Worm (Caenorhabditis elegans) whole organism, young adult: Measurements from ENCODE around the gene slc-46A.
"Not testable (repeated sequence)": the region's sequence is repeated elsewhere in the genome, so short reads cannot be mapped to it uniquely, and the experiment has no call there.

Source experiments
- ama-1 ChIP-seq, 3 experiments: fragments of 150-350 bp in 1 of 3; sonication (generic microtip) in 2 of 3; optimal IDR thresholded peaks; 2 replicates each; lab custom pipeline; 2014 to 2018; ENCODE audit warnings: missing biosample characterization in 2 of 3, missing genetic modification characterization in 2 of 3, missing genetic modification reagents in 2 of 3
- ceh-100 ChIP-seq: fragments of 200-800 bp; sonication (Bioruptor generic); IDR thresholded peaks from 2 replicates; pipeline ENCODE4 v1.3.6; 2022; ENCODE audit warnings: missing genetic modification reagents, missing genetic modification characterization, missing compliant biosample characterization
- madf-10 ChIP-seq: sonication (generic microtip); optimal IDR thresholded peaks from 2 replicates; lab custom pipeline; 2016; ENCODE audit warnings: mild to moderate bottlenecking, missing genetic modification characterization, missing compliant biosample characterization
- madf-3 ChIP-seq: fragments of 200-800 bp; sonication (Bioruptor generic); IDR thresholded peaks from 2 replicates; pipeline ENCODE4 v1.3.6; 2022; ENCODE audit warnings: missing genetic modification reagents, missing genetic modification characterization, missing compliant biosample characterization
- mes-4 ChIP-seq: sonication (generic microtip); optimal IDR thresholded peaks from 2 replicates; lab custom pipeline; 2016; ENCODE audit warnings: missing genotype, missing genetic modification characterization, missing compliant biosample characterization
- nhr-120 ChIP-seq: fragments of 200-800 bp; sonication (Bioruptor generic); IDR thresholded peaks from 2 replicates; pipeline ENCODE4 v1.3.6; 2022; ENCODE audit warnings: missing genetic modification characterization, missing compliant biosample characterization
- pha-4 ChIP-seq: fragments of 150-350 bp; sonication (generic microtip); optimal IDR thresholded peaks from 2 replicates; lab custom pipeline; 2014; ENCODE audit warnings: missing biosample characterization, missing genetic modification reagents, missing genetic modification characterization
- sptf-2 ChIP-seq: fragments of 200-800 bp; sonication (Bioruptor generic); optimal IDR thresholded peaks from 2 replicates; lab custom pipeline; 2018; ENCODE audit warnings: mild to moderate bottlenecking, missing genetic modification characterization, missing compliant biosample characterization
- ztf-26 ChIP-seq: sonication (generic microtip); optimal IDR thresholded peaks from 2 replicates; lab custom pipeline; 2017; ENCODE audit warnings: missing genetic modification characterization, missing compliant biosample characterization

DNA sequence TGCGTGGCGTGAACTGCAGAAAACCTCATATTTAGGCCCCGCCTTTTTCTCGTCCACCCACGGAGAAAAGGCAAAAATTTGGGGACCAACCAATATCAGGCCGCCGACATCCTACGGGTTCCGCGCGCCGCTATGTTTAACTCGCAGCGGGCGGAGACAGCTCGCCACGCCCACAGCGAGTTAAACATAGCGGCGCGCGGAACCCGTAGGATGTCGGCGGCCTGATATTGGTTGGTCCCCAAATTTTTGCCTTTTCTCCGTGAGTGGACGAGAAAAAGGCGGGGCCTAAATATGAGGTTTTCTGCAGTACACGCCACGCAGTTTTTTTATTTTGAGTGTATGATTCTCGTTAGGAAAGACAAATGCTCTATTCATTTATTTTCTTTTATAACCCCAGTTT is 9.9 kb upstream of the slc-46A start:
- not testable (repeated sequence) for TF ChIP-seq ceh-100 (GFP tag; lab: Robert Waterston, UW); ama-1 (optimal IDR thresholded peaks at IDR 0.05; lab: Kevin White, UChicago); ama-1 (GFP tag; optimal IDR thresholded peaks at IDR 0.05; lab: Kevin White, UChicago); ztf-26; madf-10 (tag; lab: Kevin White, UChicago); mes-4 (tag; lab: Kevin White, UChicago); madf-3 (GFP tag; lab: Robert Waterston, UW); sptf-2 (GFP tag; lab: Kevin White, UChicago); pha-4 (tag; lab: Kevin White, UChicago); nhr-120 (GFP tag; lab: Robert Waterston, UW)
